Fruit fly (Drosophila melanogaster): ENCODE data around the gene sqd.
A peak's percentile ranks its signal among the peaks of the same experiment; 100 is the strongest.

sqd gene

DNA sequence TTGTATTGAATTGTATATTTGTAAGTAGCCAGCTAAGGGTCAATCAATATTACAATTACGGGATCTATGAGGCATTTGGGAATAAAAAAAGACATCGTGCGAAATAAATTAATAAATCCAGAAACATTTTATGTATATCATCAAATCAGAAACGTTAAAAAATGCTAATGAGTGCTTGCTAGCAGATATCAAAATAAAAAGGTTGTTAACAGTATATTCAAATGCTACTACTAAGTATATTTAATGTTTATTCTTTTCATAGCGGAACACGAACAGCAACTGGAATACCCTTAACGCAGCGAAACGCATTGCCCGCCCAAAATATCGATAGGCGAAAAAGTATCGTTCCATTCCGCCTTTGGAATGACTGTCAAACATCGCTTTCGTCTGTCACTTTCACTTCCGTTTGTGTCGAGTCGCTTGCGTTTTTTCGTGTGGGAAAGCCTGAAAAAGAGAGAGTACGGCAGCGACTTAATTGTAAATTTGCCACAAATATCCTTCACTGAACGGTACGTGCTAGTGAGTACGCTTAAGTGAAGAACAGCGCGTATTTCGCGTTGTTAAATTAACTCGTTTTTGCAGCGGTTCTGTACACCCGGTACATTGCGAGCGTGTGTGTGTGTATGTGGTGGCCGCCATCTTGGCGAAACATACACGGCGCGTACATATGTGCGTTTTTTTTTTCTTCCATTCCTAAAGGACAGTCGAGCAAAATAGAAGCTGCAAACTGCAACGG lies 15.0 kb upstream of the sqd start, which contains the start of gene B52 (continued):
- no peak for TF ChIP-seq grn (GFP tag; optimal IDR thresholded peaks at IDR 0.05)
- TF ChIP-seq Nf-YC (tag; optimal IDR thresholded peaks at IDR 0.05), result no peak
- peak; percentile 39; the same call in 1 of the 2 replicates for TF ChIP-seq CG9215 (GFP tag; IDR thresholded peaks at IDR 0.05)
- peak; percentile 45 for TF ChIP-seq Kr (GFP tag; optimal IDR thresholded peaks at IDR 0.05)
- TF ChIP-seq CG3065 (GFP tag; optimal IDR thresholded peaks at IDR 0.05), result peak; percentile 25
- TF ChIP-seq lmd (GFP tag; IDR thresholded peaks at IDR 0.05), result peak; percentile 47
- peak; percentile 77 for TF ChIP-seq Hmr (GFP tag; optimal IDR thresholded peaks at IDR 0.05)
- no peak for TF ChIP-seq CG11504 (tag; optimal IDR thresholded peaks at IDR 0.05)
- TF ChIP-seq CG12744 (GFP tag; optimal IDR thresholded peaks at IDR 0.05), result peak; percentile 28
- TF ChIP-seq CG7745 (tag; optimal IDR thresholded peaks at IDR 0.05), result no peak
- peak; percentile 68 for TF ChIP-seq CG10543 (GFP tag; optimal IDR thresholded peaks at IDR 0.05)
- no peak for TF ChIP-seq cas (GFP tag; IDR thresholded peaks at IDR 0.05)
- peak; percentile 35 for TF ChIP-seq Myb (GFP tag; optimal IDR thresholded peaks at IDR 0.05)
- TF ChIP-seq pita (GFP tag; optimal IDR thresholded peaks at IDR 0.05), result no peak
- TF ChIP-seq emc (GFP tag; optimal IDR thresholded peaks at IDR 0.05), result peak; percentile 24
- peak; percentile 32 for TF ChIP-seq Mad (GFP tag; optimal IDR thresholded peaks at IDR 0.05)
- TF ChIP-seq stwl (tag; optimal IDR thresholded peaks at IDR 0.05), result no peak
- peak; percentile 71 for TF ChIP-seq her (GFP tag; optimal IDR thresholded peaks at IDR 0.05)
- peak; percentile 45; the same call in 1 of the 2 replicates for TF ChIP-seq unc-4 (GFP tag; IDR thresholded peaks at IDR 0.05; ENCODE audit: partially characterized antibody)
- peak in 1 of 2 experiments; percentile 38 for TF ChIP-seq insv (GFP tag; optimal IDR thresholded peaks at IDR 0.05)
- TF ChIP-seq zfh1 (GFP tag; IDR thresholded peaks at IDR 0.05), result peak; percentile 77
- peak; percentile 80 for TF ChIP-seq Dref (GFP tag; IDR thresholded peaks at IDR 0.05)
- TF ChIP-seq CG11560 (tag; IDR thresholded peaks at IDR 0.05), result no peak
- TF ChIP-seq rib (GFP tag; IDR thresholded peaks at IDR 0.05), result peak; percentile 51; the same call in 1 of the 2 replicates
- peak; percentile 77 for TF ChIP-seq CG17568 (GFP tag; optimal IDR thresholded peaks at IDR 0.05)
- peak; percentile 28; the same call in 2 of the 3 replicates for TF ChIP-seq B-H1 (GFP tag; IDR thresholded peaks at IDR 0.05)
- peak; percentile 73 for TF ChIP-seq Fer3 (tag; optimal IDR thresholded peaks at IDR 0.05)
- TF ChIP-seq nerfin-2 (GFP tag; IDR thresholded peaks at IDR 0.05; ENCODE audit: partially characterized antibody), result no peak
- TF ChIP-seq Poxn (GFP tag; IDR thresholded peaks at IDR 0.05), result no peak
- TF ChIP-seq CG4617 (GFP tag; optimal IDR thresholded peaks at IDR 0.05; ENCODE audit: borderline replicate concordance), result peak; percentile 9
- no peak for TF ChIP-seq Dip2 (GFP tag; IDR thresholded peaks at IDR 0.05)
- no peak for TF ChIP-seq CG4360 (GFP tag; IDR thresholded peaks at IDR 0.05)
- peak; percentile 96 for TF ChIP-seq YL-1 (GFP tag; optimal IDR thresholded peaks at IDR 0.05)
- TF ChIP-seq bowl (GFP tag; IDR thresholded peaks at IDR 0.05), result no peak
- TF ChIP-seq gt (GFP tag; IDR thresholded peaks at IDR 0.05), result no peak
- peak; percentile 54 for TF ChIP-seq Opbp (GFP tag; IDR thresholded peaks at IDR 0.05; ENCODE audit: partially characterized antibody)
- peak; percentile 59 for TF ChIP-seq Ptx1 (GFP tag; IDR thresholded peaks at IDR 0.05)
- TF ChIP-seq CG8924 (tag; optimal IDR thresholded peaks at IDR 0.05), result no peak
- peak; percentile 57; the same call in 1 of the 2 replicates for TF ChIP-seq sob (GFP tag; IDR thresholded peaks at IDR 0.05)
- TF ChIP-seq kni (GFP tag; optimal IDR thresholded peaks at IDR 0.05), result peak; percentile 86
- no peak; the same call in none of the 2 replicates for TF ChIP-seq CG14014 (GFP tag; IDR thresholded peaks at IDR 0.05)
- TF ChIP-seq gcm2 (GFP tag; optimal IDR thresholded peaks at IDR 0.05), result peak; percentile 31
- TF ChIP-seq CG15479 (GFP tag; optimal IDR thresholded peaks at IDR 0.05), result peak; percentile 18
- TF ChIP-seq oc (tag; optimal IDR thresholded peaks at IDR 0.05), result no peak
- TF ChIP-seq CG10147 (GFP tag; optimal IDR thresholded peaks at IDR 0.05), result peak; percentile 42
- TF ChIP-seq aop (GFP tag; IDR thresholded peaks at IDR 0.05), result no peak
- peak; percentile 85 for TF ChIP-seq pb (GFP tag; optimal IDR thresholded peaks at IDR 0.05)
- peak; percentile 41; the same call in 1 of the 2 replicates for TF ChIP-seq CG42726 (GFP tag; IDR thresholded peaks at IDR 0.05; ENCODE audit: partially characterized antibody)
- TF ChIP-seq chinmo (GFP tag; IDR thresholded peaks at IDR 0.05; ENCODE audit: partially characterized antibody), result 0 out of 4 replicates have a peak, but pooled peaks have one; percentile 25
